Worm (Caenorhabditis elegans): ENCODE measurements around the gene F35C11.3.

- TF ChIP-seq nhr-12 (tag; optimal IDR thresholded peaks at IDR 0.05) (no peak), elt-1 (tag; optimal IDR thresholded peaks at IDR 0.05; ENCODE audit: borderline replicate concordance, insufficient read depth) (no peak), unc-39 (tag; optimal IDR thresholded peaks at IDR 0.05) (no peak), pha-4 (tag; optimal IDR thresholded peaks at IDR 0.05) (no peak), lsy-2 (tag; optimal IDR thresholded peaks at IDR 0.05) (no peak), nhr-28 (tag; optimal IDR thresholded peaks at IDR 0.05) (no peak), tbx-8 (GFP tag; optimal IDR thresholded peaks at IDR 0.05) (no peak), sptf-1 (tag; optimal IDR thresholded peaks at IDR 0.05) (peak; percentile 49), blmp-1 (tag; optimal IDR thresholded peaks at IDR 0.05) (no peak), nhr-237 (tag; optimal IDR thresholded peaks at IDR 0.05) (peak; percentile 18), drap-1 (GFP tag; optimal IDR thresholded peaks at IDR 0.05) (peak; percentile 8), snpc-4 (tag; optimal IDR thresholded peaks at IDR 0.05) (no peak)
Measured at ce11 chrII:8222309-8223065, 24.1 kb upstream of the F35C11.3 start, which contains the start of gene dab-1.
